Fruit fly (Drosophila melanogaster) whole organism, adult: Measurements from ENCODE around the gene VhaSFD.
A peak's percentile ranks its signal among the peaks of the same experiment; 100 is the strongest.

ENCODE experiments used
- CG11617 ChIP-seq: fragments of 200-800 bp; sonication (Bioruptor generic); optimal IDR thresholded peaks from 2 replicates; lab custom pipeline; 2017; ENCODE audit warnings: mild to moderate bottlenecking, missing biosample characterization, missing genetic modification reagents, missing genetic modification characterization
- CG12768 ChIP-seq: fragments of 200-800 bp; sonication (Bioruptor generic); optimal IDR thresholded peaks from 2 replicates; lab custom pipeline; 2017; ENCODE audit warnings: missing biosample characterization, missing genetic modification characterization, mild to moderate bottlenecking, moderate library complexity, missing genetic modification reagents
- CG14711 ChIP-seq: fragments of 200-800 bp; sonication (Bioruptor generic); optimal IDR thresholded peaks from 2 replicates; lab custom pipeline; 2018; ENCODE audit warnings: missing biosample characterization, mild to moderate bottlenecking, missing genetic modification characterization, moderate library complexity
- CG1620 ChIP-seq: fragments of 200-800 bp; sonication (Bioruptor generic); optimal IDR thresholded peaks from 2 replicates; lab custom pipeline; 2016; ENCODE audit warnings: missing biosample characterization, missing genetic modification characterization
- CG33017 ChIP-seq: fragments of 200-800 bp; sonication (Bioruptor generic); optimal IDR thresholded peaks from 2 replicates; lab custom pipeline; 2018; ENCODE audit warnings: missing biosample characterization, mild to moderate bottlenecking, missing genetic modification characterization, moderate library complexity
- CG5204 ChIP-seq: fragments of 200-800 bp; sonication (Bioruptor generic); optimal IDR thresholded peaks from 2 replicates; lab custom pipeline; 2016; ENCODE audit warnings: missing biosample characterization, missing genetic modification characterization
- CG7045 ChIP-seq: fragments of 200-800 bp; sonication (Bioruptor generic); optimal IDR thresholded peaks from 2 replicates; lab custom pipeline; 2017; ENCODE audit warnings: missing biosample characterization, mild to moderate bottlenecking, missing genetic modification characterization
- CG7101 ChIP-seq: fragments of 200-800 bp; sonication (Bioruptor generic); optimal IDR thresholded peaks from 2 replicates; lab custom pipeline; 2018; ENCODE audit warnings: missing biosample characterization, mild to moderate bottlenecking, missing genetic modification characterization, moderate library complexity
- Clk ChIP-seq: fragments of 200-800 bp; sonication (Bioruptor generic); optimal IDR thresholded peaks from 2 replicates; lab custom pipeline; 2017; ENCODE audit warnings: missing biosample characterization, missing genetic modification characterization
- Crg-1 ChIP-seq: fragments of 200-800 bp; sonication (Bioruptor generic); optimal IDR thresholded peaks from 2 replicates; lab custom pipeline; 2016; ENCODE audit warnings: missing biosample characterization, missing genetic modification characterization
- Hr96 ChIP-seq: fragments of 200-800 bp; sonication (Bioruptor generic); optimal IDR thresholded peaks from 2 replicates; lab custom pipeline; 2016; ENCODE audit warnings: missing biosample characterization, missing genetic modification characterization
- Mnt ChIP-seq: fragments of 200-800 bp; sonication (Bioruptor generic); optimal IDR thresholded peaks from 2 replicates; lab custom pipeline; 2016; ENCODE audit warnings: missing biosample characterization, mild to moderate bottlenecking, missing genetic modification characterization
- bab1 ChIP-seq: fragments of 200-800 bp; sonication (Bioruptor generic); optimal IDR thresholded peaks from 3 replicates; lab custom pipeline; 2019; ENCODE audit warnings: missing biosample characterization, mild to moderate bottlenecking, missing genetic modification characterization, moderate library complexity
- cic ChIP-seq: fragments of 200-800 bp; sonication (Bioruptor generic); optimal IDR thresholded peaks from 2 replicates; lab custom pipeline; 2017; ENCODE audit warnings: missing biosample characterization, mild to moderate bottlenecking, missing genetic modification characterization, moderate library complexity
- cnc ChIP-seq, 2 experiments: fragments of >200 bp; optimal IDR thresholded peaks; 2 replicates each; lab custom pipeline; 2017
- kay ChIP-seq: fragments of 200-800 bp; sonication (Bioruptor generic); peaks from one replicate; lab custom pipeline; 2016; ENCODE audit warnings: missing biosample characterization, missing genetic modification characterization, borderline replicate concordance
- ovo ChIP-seq: fragments of 200-800 bp; sonication (Bioruptor generic); optimal IDR thresholded peaks from 2 replicates; lab custom pipeline; 2016; ENCODE audit warnings: missing biosample characterization, missing genetic modification characterization
- pad ChIP-seq: fragments of 200-800 bp; sonication (Bioruptor generic); optimal IDR thresholded peaks from 3 replicates; lab custom pipeline; 2017; ENCODE audit warnings: missing biosample characterization, missing genetic modification characterization, mild to moderate bottlenecking, moderate library complexity, missing genetic modification reagents
- tj ChIP-seq: fragments of 200-800 bp; sonication (Bioruptor generic); optimal IDR thresholded peaks from 3 replicates; lab custom pipeline; 2017; ENCODE audit warnings: missing biosample characterization, mild to moderate bottlenecking, missing genetic modification characterization, moderate library complexity
- toe ChIP-seq: fragments of 200-800 bp; sonication (Bioruptor generic); optimal IDR thresholded peaks from 2 replicates; lab custom pipeline; 2016; ENCODE audit warnings: missing biosample characterization, missing genetic modification characterization

VhaSFD gene

dm6 chr2L:16676651-16677359 lies 50.8 kb downstream of the VhaSFD start, which contains the start of the genes Trpgamma and her:
Trpgamma (minus strand) TSS chr2L:16676701.
her (plus strand) TSS chr2L:16677185.
- no peak for TF ChIP-seq CG11617 (GFP tag; lab: Kevin White, UChicago)
- peak; percentile 15 for TF ChIP-seq ovo (GFP tag; lab: Kevin White, UChicago)
- no peak for TF ChIP-seq kay (GFP tag; lab: Kevin White, UChicago)
- peak; percentile 62 for TF ChIP-seq CG7101 (tag; lab: Kevin White, UChicago)
- TF ChIP-seq CG7045 (GFP tag; lab: Kevin White, UChicago) = no peak
- TF ChIP-seq Mnt (GFP tag; lab: Kevin White, UChicago) = peak; percentile 26
- no peak for TF ChIP-seq cnc (optimal IDR thresholded peaks at IDR 0.05; lab: Kevin White, UChicago)
- TF ChIP-seq CG5204 (GFP tag; lab: Kevin White, UChicago) = no peak
- no peak for TF ChIP-seq CG12768
- no peak for TF ChIP-seq Clk
- peak; percentile 70 for TF ChIP-seq bab1
- no peak for TF ChIP-seq CG33017 (tag; lab: Kevin White, UChicago)
- TF ChIP-seq Crg-1 (GFP tag; lab: Kevin White, UChicago) = peak; percentile 53
- TF ChIP-seq CG14711 (tag; lab: Kevin White, UChicago) = peak; percentile 20
- no peak for TF ChIP-seq toe (GFP tag; lab: Kevin White, UChicago)
- peak; percentile 40 for TF ChIP-seq tj (GFP tag; lab: Kevin White, UChicago)
- TF ChIP-seq pad (GFP tag; lab: Kevin White, UChicago) = no peak
- no peak for TF ChIP-seq cic (GFP tag; lab: Kevin White, UChicago)
- peak; percentile 31 for TF ChIP-seq CG1620 (GFP tag; lab: Kevin White, UChicago)
- TF ChIP-seq Hr96 (GFP tag; lab: Kevin White, UChicago) = peak; percentile 3
